Fruit fly (Drosophila melanogaster): ENCODE results near the gene CG7878.

- TF ChIP-seq Hr39 (GFP tag; optimal IDR thresholded peaks at IDR 0.05) (no peak), topi (GFP tag; optimal IDR thresholded peaks at IDR 0.05) (no peak), CG16779 (tag; optimal IDR thresholded peaks at IDR 0.05) (no peak), Hr38 (GFP tag; optimal IDR thresholded peaks at IDR 0.05) (no peak), Blimp-1 (GFP tag; optimal IDR thresholded peaks at IDR 0.05) (no peak), Ets21C (GFP tag; optimal IDR thresholded peaks at IDR 0.05) (no peak), Sox15 (GFP tag; optimal IDR thresholded peaks at IDR 0.05) (no peak)
Measured at dm6 chr3R:8160056-8161017, 37.8 kb downstream of the CG7878 start.
